Worm (Caenorhabditis elegans) whole organism, mixed stage, embryonic: ENCODE results near the gene pqn-57.

Source experiments
- ceh-83 ChIP-seq: fragments of 200-800 bp; sonication (Bioruptor generic); optimal IDR thresholded peaks from 2 replicates; lab custom pipeline; 2018; ENCODE audit warnings: mild to moderate bottlenecking, missing genetic modification characterization, missing compliant biosample characterization
- flh-1 ChIP-seq: fragments of 200-800 bp; sonication (Bioruptor generic); optimal IDR thresholded peaks from 2 replicates; lab custom pipeline; 2018; ENCODE audit warnings: mild to moderate bottlenecking, missing genetic modification characterization, moderate library complexity, missing compliant biosample characterization
- hlh-1 ChIP-seq: fragments of 150-350 bp; optimal IDR thresholded peaks from 2 replicates; lab custom pipeline; 2014; ENCODE audit warnings: missing biosample characterization, missing genetic modification reagents, missing genetic modification characterization
- lin-32 ChIP-seq: fragments of 200-800 bp; sonication (Bioruptor generic); optimal IDR thresholded peaks from 2 replicates; lab custom pipeline; 2018; ENCODE audit warnings: mild to moderate bottlenecking, missing genetic modification characterization, missing compliant biosample characterization
- mep-1 ChIP-seq: fragments of 150-350 bp; optimal IDR thresholded peaks from 2 replicates; lab custom pipeline; 2017; ENCODE audit warnings: missing biosample characterization, missing genetic modification reagents, missing genetic modification characterization, inconsistent platforms
- nhr-12 ChIP-seq: fragments of 150-350 bp; optimal IDR thresholded peaks from 2 replicates; lab custom pipeline; 2014; ENCODE audit warnings: missing biosample characterization, missing genetic modification characterization
- nhr-237 ChIP-seq: fragments of 150-350 bp; optimal IDR thresholded peaks from 2 replicates; lab custom pipeline; 2014; ENCODE audit warnings: missing biosample characterization, missing genetic modification characterization
- nhr-28 ChIP-seq: fragments of 150-350 bp; optimal IDR thresholded peaks from 2 replicates; lab custom pipeline; 2014; ENCODE audit warnings: missing biosample characterization, missing genetic modification characterization
- nhr-76 ChIP-seq: sonication (generic microtip); optimal IDR thresholded peaks from 2 replicates; lab custom pipeline; 2017; ENCODE audit warnings: missing biosample characterization, missing genetic modification characterization
- pha-4 ChIP-seq: fragments of 150-350 bp; optimal IDR thresholded peaks from 2 replicates; lab custom pipeline; 2018; ENCODE audit warnings: missing biosample characterization, missing genetic modification reagents, missing genetic modification characterization
- snpc-4 ChIP-seq: fragments of 150-350 bp; optimal IDR thresholded peaks from 2 replicates; lab custom pipeline; 2014; ENCODE audit warnings: missing biosample characterization, missing genetic modification characterization
- zip-8 ChIP-seq: fragments of 150-350 bp; optimal IDR thresholded peaks from 2 replicates; lab custom pipeline; 2014; ENCODE audit warnings: missing biosample characterization, missing genetic modification characterization
- ztf-11 ChIP-seq: fragments of 150-350 bp; optimal IDR thresholded peaks from 2 replicates; lab custom pipeline; 2014; ENCODE audit warnings: missing biosample characterization, missing genetic modification characterization

DNA sequence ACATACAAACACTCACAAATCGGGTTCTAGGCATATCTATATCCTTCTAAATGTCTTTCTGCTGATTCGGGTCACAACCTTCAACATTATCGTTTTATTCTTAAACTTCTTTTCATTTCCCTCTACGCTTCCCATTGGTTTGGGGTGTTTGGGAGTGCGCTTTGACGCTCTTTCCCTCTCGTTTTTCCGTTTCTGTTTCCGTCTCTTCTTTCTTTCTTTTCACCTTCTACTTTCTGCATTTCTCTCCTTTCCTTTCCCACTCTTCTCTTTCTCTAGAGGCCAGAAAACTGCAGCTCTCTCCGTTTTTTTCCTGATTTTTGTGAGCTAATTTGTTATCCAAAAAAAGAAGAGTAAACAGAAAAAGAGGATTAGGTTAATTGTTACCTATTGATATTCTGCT is 44.5 kb downstream of the pqn-57 start:
- TF ChIP-seq nhr-12 (no peak), ztf-11 (tag; lab: Kevin White, UChicago) (no peak), nhr-237 (tag; lab: Kevin White, UChicago) (no peak), ceh-83 (GFP tag; lab: Kevin White, UChicago) (no peak), snpc-4 (tag; lab: Kevin White, UChicago) (no peak), flh-1 (GFP tag; lab: Kevin White, UChicago) (no peak), mep-1 (no peak), hlh-1 (tag; lab: Kevin White, UChicago) (no peak), zip-8 (no peak), nhr-28 (tag; lab: Kevin White, UChicago) (no peak), nhr-76 (tag; lab: Kevin White, UChicago) (no peak), pha-4 (tag; lab: Kevin White, UChicago) (no peak), lin-32 (GFP tag; lab: Kevin White, UChicago) (no peak)
